Worm (Caenorhabditis elegans) whole organism, late embryonic: ENCODE results near the gene ptr-18.

Experiments
- C08G9.2 ChIP-seq: sonication (generic microtip); optimal IDR thresholded peaks from 2 replicates; lab custom pipeline; 2016; ENCODE audit warnings: mild to moderate bottlenecking, missing genetic modification characterization, moderate library complexity, missing compliant biosample characterization
- C38D4.7 ChIP-seq: fragments of 200-800 bp; sonication (Bioruptor generic); optimal IDR thresholded peaks from 2 replicates; lab custom pipeline; 2018; ENCODE audit warnings: mild to moderate bottlenecking, missing genetic modification characterization, moderate library complexity, missing compliant biosample characterization
- F13H6.1 ChIP-seq: sonication (generic microtip); optimal IDR thresholded peaks from 2 replicates; lab custom pipeline; 2016; ENCODE audit warnings: missing genetic modification characterization, missing compliant biosample characterization
- K02D7.2 ChIP-seq: sonication (generic microtip); optimal IDR thresholded peaks from 2 replicates; lab custom pipeline; 2017; ENCODE audit warnings: mild to moderate bottlenecking, missing genetic modification characterization, missing compliant biosample characterization
- T23F11.4 ChIP-seq: fragments of 200-800 bp; sonication (Bioruptor generic); optimal IDR thresholded peaks from 2 replicates; lab custom pipeline; 2018; ENCODE audit warnings: mild to moderate bottlenecking, missing genetic modification characterization, missing compliant biosample characterization
- Y22D7AL.16 ChIP-seq: sonication (generic microtip); optimal IDR thresholded peaks from 2 replicates; lab custom pipeline; 2016; ENCODE audit warnings: missing genetic modification characterization, missing compliant biosample characterization
- ceh-14 ChIP-seq: sonication (generic microtip); optimal IDR thresholded peaks from 2 replicates; lab custom pipeline; 2016; ENCODE audit warnings: missing genotype, missing genetic modification characterization, missing compliant biosample characterization
- ceh-18 ChIP-seq: sonication (generic microtip); optimal IDR thresholded peaks from 2 replicates; lab custom pipeline; 2016; ENCODE audit warnings: missing genetic modification characterization, missing compliant biosample characterization
- ceh-19 ChIP-seq: fragments of 200-800 bp; sonication (Bioruptor generic); optimal IDR thresholded peaks from 2 replicates; lab custom pipeline; 2018; ENCODE audit warnings: mild to moderate bottlenecking, missing genetic modification characterization, missing compliant biosample characterization
- ceh-2 ChIP-seq: sonication (generic microtip); optimal IDR thresholded peaks from 2 replicates; lab custom pipeline; 2016; ENCODE audit warnings: missing genotype, missing genetic modification characterization, missing compliant biosample characterization
- ceh-24 ChIP-seq: sonication (generic microtip); optimal IDR thresholded peaks from 2 replicates; lab custom pipeline; 2016; ENCODE audit warnings: mild to moderate bottlenecking, missing genetic modification characterization, missing compliant biosample characterization
- ceh-30 ChIP-seq: fragments of 150-350 bp; optimal IDR thresholded peaks from 2 replicates; lab custom pipeline; 2014; ENCODE audit warnings: missing biosample characterization, missing genetic modification characterization
- ceh-31 ChIP-seq: sonication (generic microtip); optimal IDR thresholded peaks from 2 replicates; lab custom pipeline; 2016; ENCODE audit warnings: missing genetic modification characterization, missing compliant biosample characterization
- ceh-48 ChIP-seq: sonication (generic microtip); optimal IDR thresholded peaks from 2 replicates; lab custom pipeline; 2016; ENCODE audit warnings: missing genetic modification characterization, inconsistent platforms, missing compliant biosample characterization
- ceh-6 ChIP-seq: fragments of 200-800 bp; sonication (Bioruptor generic); optimal IDR thresholded peaks from 2 replicates; lab custom pipeline; 2018; ENCODE audit warnings: mild to moderate bottlenecking, missing genetic modification characterization, missing compliant biosample characterization
- che-1 ChIP-seq: sonication (generic microtip); optimal IDR thresholded peaks from 2 replicates; lab custom pipeline; 2016; ENCODE audit warnings: mild to moderate bottlenecking, missing genetic modification characterization, missing compliant biosample characterization
- dve-1 ChIP-seq: sonication (generic microtip); optimal IDR thresholded peaks from 2 replicates; lab custom pipeline; 2017; ENCODE audit warnings: antibody characterized with exemption, mild to moderate bottlenecking, missing genetic modification characterization, missing compliant biosample characterization
- elt-2 ChIP-seq: sonication (generic microtip); optimal IDR thresholded peaks from 2 replicates; lab custom pipeline; 2016; ENCODE audit warnings: missing genetic modification reagents, missing genetic modification characterization, missing compliant biosample characterization
- elt-4 ChIP-seq: sonication (generic microtip); optimal IDR thresholded peaks from 2 replicates; lab custom pipeline; 2016; ENCODE audit warnings: missing genetic modification characterization, missing compliant biosample characterization
- ets-4 ChIP-seq: sonication (generic microtip); optimal IDR thresholded peaks from 2 replicates; lab custom pipeline; 2016; ENCODE audit warnings: missing genetic modification characterization, missing compliant biosample characterization
- eyg-1 ChIP-seq: sonication (generic microtip); optimal IDR thresholded peaks from 2 replicates; lab custom pipeline; 2016; ENCODE audit warnings: missing genotype, missing genetic modification characterization, missing compliant biosample characterization
- fax-1 ChIP-seq: sonication (generic microtip); optimal IDR thresholded peaks from 2 replicates; lab custom pipeline; 2016; ENCODE audit warnings: missing genotype, missing genetic modification characterization, missing compliant biosample characterization
- fkh-6 ChIP-seq: sonication (generic microtip); optimal IDR thresholded peaks from 2 replicates; lab custom pipeline; 2016; ENCODE audit warnings: missing genetic modification characterization, missing compliant biosample characterization
- gmeb-2 ChIP-seq: sonication (generic microtip); optimal IDR thresholded peaks from 2 replicates; lab custom pipeline; 2016; ENCODE audit warnings: missing genetic modification characterization, inconsistent platforms, missing compliant biosample characterization
- hlh-30 ChIP-seq: sonication (generic microtip); optimal IDR thresholded peaks from 2 replicates; lab custom pipeline; 2017; ENCODE audit warnings: antibody characterized with exemption, missing genetic modification characterization, missing compliant biosample characterization; ENCODE audit not compliant: insufficient read depth
- hlh-8 ChIP-seq: sonication (generic microtip); optimal IDR thresholded peaks from 2 replicates; lab custom pipeline; 2016; ENCODE audit warnings: missing genotype, missing genetic modification characterization, missing compliant biosample characterization
- mec-3 ChIP-seq: sonication (generic microtip); optimal IDR thresholded peaks from 2 replicates; lab custom pipeline; 2016; ENCODE audit warnings: borderline replicate concordance, missing genetic modification characterization, missing compliant biosample characterization
- nfya-1 ChIP-seq: sonication (generic microtip); optimal IDR thresholded peaks from 2 replicates; lab custom pipeline; 2017; ENCODE audit warnings: missing genetic modification characterization, mild to moderate bottlenecking, missing compliant biosample characterization, antibody characterized with exemption, moderate library complexity
- nhr-11 ChIP-seq: fragments of 150-350 bp; optimal IDR thresholded peaks from 2 replicates; lab custom pipeline; 2014; ENCODE audit warnings: missing biosample characterization, missing genetic modification characterization
- odd-2 ChIP-seq: sonication (generic microtip); optimal IDR thresholded peaks from 2 replicates; lab custom pipeline; 2017; ENCODE audit warnings: antibody characterized with exemption, mild to moderate bottlenecking, missing genetic modification characterization, missing compliant biosample characterization
- pag-3 ChIP-seq: sonication (generic microtip); optimal IDR thresholded peaks from 2 replicates; lab custom pipeline; 2016; ENCODE audit warnings: missing compliant biosample characterization, missing genetic modification characterization, borderline replicate concordance
- pat-9 ChIP-seq: fragments of 200-800 bp; sonication (Bioruptor generic); optimal IDR thresholded peaks from 2 replicates; lab custom pipeline; 2018; ENCODE audit warnings: mild to moderate bottlenecking, missing genetic modification characterization, moderate library complexity, missing compliant biosample characterization
- pax-1 ChIP-seq: fragments of 150-350 bp; optimal IDR thresholded peaks from 2 replicates; lab custom pipeline; 2014; ENCODE audit warnings: missing biosample characterization, missing genetic modification characterization
- ref-2 ChIP-seq: sonication (generic microtip); optimal IDR thresholded peaks from 2 replicates; lab custom pipeline; 2016; ENCODE audit warnings: missing genetic modification characterization, missing compliant biosample characterization
- rnt-1 ChIP-seq: sonication (generic microtip); optimal IDR thresholded peaks from 2 replicates; lab custom pipeline; 2016; ENCODE audit warnings: missing genetic modification characterization, missing compliant biosample characterization
- sdc-2 ChIP-seq: sonication (generic microtip); optimal IDR thresholded peaks from 2 replicates; lab custom pipeline; 2016; ENCODE audit warnings: missing genotype, missing genetic modification characterization, missing compliant biosample characterization
- sox-2 ChIP-seq: fragments of 200-800 bp; sonication (Bioruptor generic); IDR thresholded peaks from 2 replicates; pipeline ENCODE4 v1.3.6; 2022; ENCODE audit warnings: missing genetic modification reagents, missing genetic modification characterization, missing compliant biosample characterization
- ttx-3 ChIP-seq: sonication (generic microtip); optimal IDR thresholded peaks from 2 replicates; lab custom pipeline; 2016; ENCODE audit warnings: missing genetic modification reagents, missing genetic modification characterization, missing compliant biosample characterization
- unc-55 ChIP-seq: sonication (generic microtip); optimal IDR thresholded peaks from 2 replicates; lab custom pipeline; 2017; ENCODE audit warnings: missing biosample characterization, missing genetic modification reagents, missing genetic modification characterization
- unc-86 ChIP-seq: sonication (generic microtip); optimal IDR thresholded peaks from 2 replicates; lab custom pipeline; 2016; ENCODE audit warnings: missing genetic modification characterization, missing compliant biosample characterization
- zip-5 ChIP-seq: sonication (generic microtip); optimal IDR thresholded peaks from 2 replicates; lab custom pipeline; 2016; ENCODE audit warnings: missing genetic modification characterization, missing compliant biosample characterization
- ztf-16 ChIP-seq: sonication (generic microtip); optimal IDR thresholded peaks from 2 replicates; lab custom pipeline; 2017; ENCODE audit warnings: missing genetic modification characterization, missing compliant biosample characterization

ptr-18 gene

ce11 chrII:12994009-12994788, 28.9 kb downstream of the ptr-18 start:
- TF ChIP-seq T23F11.4 (GFP tag; lab: Kevin White, UChicago) (no peak), ref-2 (no peak), ceh-14 (tag; lab: Kevin White, UChicago) (no peak), unc-86 (tag; lab: Kevin White, UChicago) (no peak), elt-2 (tag; lab: Kevin White, UChicago) (no peak), ceh-31 (no peak), dve-1 (tag; lab: Kevin White, UChicago) (no peak), pax-1 (no peak)

- TF ChIP-seq hlh-30 (tag; lab: Kevin White, UChicago), result no peak
- TF ChIP-seq che-1, result no peak
- no peak for TF ChIP-seq ceh-6 (GFP tag; lab: Kevin White, UChicago)
- no peak for TF ChIP-seq fkh-6 (tag; lab: Kevin White, UChicago)
- TF ChIP-seq ceh-18, result no peak
- no peak for TF ChIP-seq eyg-1 (tag; lab: Kevin White, UChicago)
- TF ChIP-seq dve-1 (tag; lab: Kevin White, UChicago), result no peak
- TF ChIP-seq elt-2 (tag; lab: Kevin White, UChicago), result no peak
- TF ChIP-seq sdc-2 (tag; lab: Kevin White, UChicago), result no peak
- TF ChIP-seq pag-3 (tag; lab: Kevin White, UChicago), result no peak
- TF ChIP-seq ets-4 (tag; lab: Kevin White, UChicago), result no peak
Measured at ce11 chrII:12995322-12995721, 30.0 kb downstream of the ptr-18 start.

- no peak for TF ChIP-seq hlh-30 (tag; lab: Kevin White, UChicago)
- no peak for TF ChIP-seq ceh-31
- no peak for TF ChIP-seq F13H6.1
- no peak for TF ChIP-seq pax-1
- no peak for TF ChIP-seq ceh-30 (tag; lab: Kevin White, UChicago)
- TF ChIP-seq pat-9 (tag; lab: Kevin White, UChicago), result no peak
- TF ChIP-seq elt-4 (tag; lab: Kevin White, UChicago), result no peak
- no peak for TF ChIP-seq ztf-16 (tag; lab: Kevin White, UChicago)
Measured at ce11 chrII:12996249-12996648, 30.9 kb downstream of the ptr-18 start, which contains the start of gene hphd-1. hphd-1 (minus strand) TSS chrII:12996571.

ce11 chrII:12997413-12997812, 32.1 kb downstream of the ptr-18 start, which contains the start of gene Y38F1A.7:
Y38F1A.7 (minus strand) TSS chrII:12997804.
- TF ChIP-seq gmeb-2 (no peak), Y22D7AL.16 (tag; lab: Kevin White, UChicago) (no peak), ceh-2 (tag; lab: Kevin White, UChicago) (no peak), pat-9 (tag; lab: Kevin White, UChicago) (no peak), K02D7.2 (no peak), elt-2 (tag; lab: Kevin White, UChicago) (no peak), ceh-31 (no peak), ref-2 (no peak), nfya-1 (tag; lab: Kevin White, UChicago) (no peak), sdc-2 (tag; lab: Kevin White, UChicago) (no peak), pag-3 (tag; lab: Kevin White, UChicago) (no peak), ceh-19 (GFP tag; lab: Kevin White, UChicago) (no peak), T23F11.4 (GFP tag; lab: Kevin White, UChicago) (no peak), eyg-1 (tag; lab: Kevin White, UChicago) (no peak), zip-5 (no peak), mec-3 (tag; lab: Kevin White, UChicago) (no peak), ceh-48 (no peak)
- TF ChIP-seq, all 69 proteins: peak for 0

ce11 chrII:13000753-13001152, 35.4 kb downstream of the ptr-18 start, which contains the start of gene Y38F1A.8:
Y38F1A.8 (minus strand) TSS chrII:13000853.
- TF ChIP-seq hlh-8 (tag; lab: Kevin White, UChicago) (no peak), ceh-18 (no peak), C38D4.7 (GFP tag; lab: Kevin White, UChicago) (no peak), fax-1 (tag; lab: Kevin White, UChicago) (no peak), ceh-31 (no peak), nhr-11 (tag; lab: Kevin White, UChicago) (no peak), ceh-24 (no peak), elt-4 (tag; lab: Kevin White, UChicago) (no peak), rnt-1 (no peak), sox-2 (GFP tag; lab: Robert Waterston, UW) (no peak), pat-9 (tag; lab: Kevin White, UChicago) (no peak), ttx-3 (tag; lab: Kevin White, UChicago) (no peak), odd-2 (no peak), ref-2 (no peak), gmeb-2 (no peak), dve-1 (tag; lab: Kevin White, UChicago) (no peak), C08G9.2 (no peak), ceh-48 (no peak), unc-55 (GFP tag; lab: Kevin White, UChicago) (no peak)
